Fruit fly (Drosophila melanogaster): ENCODE measurements around the gene CG6136.

- TF ChIP-seq insv (optimal IDR thresholded peaks at IDR 0.05) (no peak), Sin3A (optimal IDR thresholded peaks at IDR 0.05) (no peak), psq (optimal IDR thresholded peaks at IDR 0.05) (no peak), h (optimal IDR thresholded peaks at IDR 0.05) (no peak)
Observed at dm6 chr3R:15330472-15330871, 41.5 kb downstream of the CG6136 start, which contains the start of gene mRpL9.

Measured in Kc167 (cell line).